Worm (Caenorhabditis elegans): ENCODE measurements around the gene C05E11.6.

- no peak for TF ChIP-seq unc-62 (GFP tag; optimal IDR thresholded peaks at IDR 0.05)
- TF ChIP-seq mls-2 (tag; optimal IDR thresholded peaks at IDR 0.05) = no peak
Observed at ce11 chrX:4519968-4520367, 42.0 kb upstream of the C05E11.6 start.
